Fruit fly (Drosophila melanogaster) whole organism, pupa: Measurements from ENCODE around the gene CG12637.

Source experiments
- CG17806 ChIP-seq: fragments of 200-800 bp; sonication (Bioruptor generic); optimal IDR thresholded peaks from 2 replicates; lab custom pipeline; 2018; ENCODE audit warnings: missing biosample characterization, mild to moderate bottlenecking, missing genetic modification characterization, moderate library complexity
- CG32121 ChIP-seq: fragments of 200-800 bp; sonication (Bioruptor generic); IDR thresholded peaks from 2 replicates; pipeline ENCODE4 v1.3.6; 2022; ENCODE audit warnings: missing biosample characterization, missing genetic modification characterization
- CG8159 ChIP-seq: fragments of 200-800 bp; sonication (Bioruptor generic); optimal IDR thresholded peaks from 3 replicates; lab custom pipeline; 2018; ENCODE audit warnings: missing biosample characterization, mild to moderate bottlenecking, missing genetic modification characterization, moderate library complexity
- CG8301 ChIP-seq: fragments of 200-800 bp; sonication (Bioruptor generic); optimal IDR thresholded peaks from 2 replicates; lab custom pipeline; 2018; ENCODE audit warnings: missing biosample characterization, mild to moderate bottlenecking, missing genetic modification characterization
- D1 ChIP-seq: fragments of 200-800 bp; sonication (Bioruptor generic); optimal IDR thresholded peaks from 2 replicates; lab custom pipeline; 2018; ENCODE audit warnings: missing biosample characterization, mild to moderate bottlenecking, missing genetic modification characterization, moderate library complexity
- EcR ChIP-seq: fragments of 200-800 bp; sonication (Bioruptor generic); optimal IDR thresholded peaks from 3 replicates; lab custom pipeline; 2019; ENCODE audit warnings: missing biosample characterization, missing genetic modification characterization, mild to moderate bottlenecking, moderate library complexity, missing genetic modification reagents

- TF ChIP-seq CG17806 (tag; lab: Kevin White, UChicago), result no peak
- TF ChIP-seq CG8301 (tag; lab: Kevin White, UChicago), result no peak
- no peak for TF ChIP-seq CG32121 (GFP tag; lab: Robert Waterston, UW)
- TF ChIP-seq EcR (GFP tag; lab: Kevin White, UChicago), result no peak
- no peak for TF ChIP-seq CG8159
- no peak for TF ChIP-seq D1 (tag; lab: Kevin White, UChicago)
Observed at dm6 chrX:10719280-10719679, 46.0 kb upstream of the CG12637 start.
